Worm (Caenorhabditis elegans) whole organism, mixed stage, embryonic: ENCODE measurements around the gene srbc-83.

Source experiments
- ces-1 ChIP-seq: fragments of 150-350 bp; optimal IDR thresholded peaks from 2 replicates; lab custom pipeline; 2014; ENCODE audit warnings: missing biosample characterization, missing genetic modification reagents, missing genetic modification characterization
- elt-1 ChIP-seq: sonication (generic microtip); optimal IDR thresholded peaks from 2 replicates; lab custom pipeline; 2017; ENCODE audit warnings: missing genetic modification characterization, mild to moderate bottlenecking, missing compliant biosample characterization, antibody characterized with exemption, moderate library complexity, borderline replicate concordance; ENCODE audit not compliant: insufficient read depth
- elt-3 ChIP-seq: fragments of 150-350 bp; optimal IDR thresholded peaks from 2 replicates; lab custom pipeline; 2014; ENCODE audit warnings: missing biosample characterization, missing genetic modification characterization
- lin-13 ChIP-seq: fragments of 150-350 bp; optimal IDR thresholded peaks from 2 replicates; lab custom pipeline; 2014; ENCODE audit warnings: missing biosample characterization, missing genetic modification characterization
- nhr-12 ChIP-seq: fragments of 150-350 bp; optimal IDR thresholded peaks from 2 replicates; lab custom pipeline; 2014; ENCODE audit warnings: missing biosample characterization, missing genetic modification characterization
- nhr-237 ChIP-seq: fragments of 150-350 bp; optimal IDR thresholded peaks from 2 replicates; lab custom pipeline; 2014; ENCODE audit warnings: missing biosample characterization, missing genetic modification characterization
- pha-4 ChIP-seq: fragments of 150-350 bp; optimal IDR thresholded peaks from 2 replicates; lab custom pipeline; 2018; ENCODE audit warnings: missing biosample characterization, missing genetic modification reagents, missing genetic modification characterization
- snpc-4 ChIP-seq: fragments of 150-350 bp; optimal IDR thresholded peaks from 2 replicates; lab custom pipeline; 2014; ENCODE audit warnings: missing biosample characterization, missing genetic modification characterization
- unc-39 ChIP-seq: fragments of 150-350 bp; optimal IDR thresholded peaks from 2 replicates; lab custom pipeline; 2014; ENCODE audit warnings: missing biosample characterization, missing genetic modification characterization
- unc-62 ChIP-seq: fragments of 150-350 bp; optimal IDR thresholded peaks from 2 replicates; lab custom pipeline; 2014; ENCODE audit warnings: missing biosample characterization, missing genetic modification reagents, missing genetic modification characterization
- ztf-11 ChIP-seq: fragments of 150-350 bp; optimal IDR thresholded peaks from 2 replicates; lab custom pipeline; 2014; ENCODE audit warnings: missing biosample characterization, missing genetic modification characterization

ce11 chrV:16302439-16302838 is 5.3 kb downstream of the srbc-83 start, which contains the start of the genes C31A11.13 and oac-6:
- TF ChIP-seq elt-1 (tag; lab: Kevin White, UChicago) (no peak), unc-62 (GFP tag; lab: Kevin White, UChicago) (no peak), pha-4 (tag; lab: Kevin White, UChicago) (no peak), ztf-11 (tag; lab: Kevin White, UChicago) (no peak), elt-3 (tag; lab: Kevin White, UChicago) (no peak), snpc-4 (no peak), nhr-237 (tag; lab: Kevin White, UChicago) (no peak), unc-39 (tag; lab: Kevin White, UChicago) (no peak), lin-13 (tag; lab: Kevin White, UChicago) (no peak), nhr-12 (tag; lab: Kevin White, UChicago) (no peak), ces-1 (GFP tag; lab: Kevin White, UChicago) (no peak)
